Fruit fly (Drosophila melanogaster) whole organism, embryonic: ENCODE measurements around the gene Patj.
A peak's percentile ranks its signal among the peaks of the same experiment; 100 is the strongest.

ENCODE experiments used
- ATbp ChIP-seq: fragments of 200-800 bp; sonication (Bioruptor generic); optimal IDR thresholded peaks from 2 replicates; lab custom pipeline; 2017; ENCODE audit warnings: missing biosample characterization, mild to moderate bottlenecking, missing genetic modification characterization, missing genetic modification reagents
- Atf-2 ChIP-seq: fragments of 200-800 bp; sonication (Bioruptor generic); optimal IDR thresholded peaks from 2 replicates; lab custom pipeline; 2016; ENCODE audit warnings: missing biosample characterization, missing genetic modification characterization
- Atf6 ChIP-seq: fragments of 200-800 bp; sonication (Bioruptor generic); IDR thresholded peaks from 2 replicates; pipeline ENCODE4 v1.3.6; 2022; ENCODE audit warnings: missing biosample characterization, missing genetic modification characterization
- Bteb2 ChIP-seq: fragments of 200-800 bp; sonication (Bioruptor generic); optimal IDR thresholded peaks from 2 replicates; lab custom pipeline; 2016; ENCODE audit warnings: missing biosample characterization, missing genetic modification characterization
- C15 ChIP-seq: fragments of 200-800 bp; sonication (Bioruptor generic); IDR thresholded peaks from 3 replicates; pipeline ENCODE4 v1.3.6; 2022; ENCODE audit warnings: missing biosample characterization, missing genetic modification characterization
- CG10147 ChIP-seq: fragments of 200-800 bp; sonication (Bioruptor generic); optimal IDR thresholded peaks from 2 replicates; lab custom pipeline; 2019; ENCODE audit warnings: missing biosample characterization, mild to moderate bottlenecking, missing genetic modification characterization, moderate library complexity
- CG11247 ChIP-seq: fragments of 200-800 bp; sonication (Bioruptor generic); IDR thresholded peaks from 2 replicates; pipeline ENCODE4 v1.3.6; 2022; ENCODE audit warnings: missing biosample characterization, missing genetic modification characterization
- CG15514 ChIP-seq: fragments of 200-800 bp; sonication (Bioruptor generic); optimal IDR thresholded peaks from 3 replicates; lab custom pipeline; 2017; ENCODE audit warnings: missing biosample characterization, missing genetic modification characterization, mild to moderate bottlenecking, moderate library complexity, missing genetic modification reagents
- CG1603 ChIP-seq: fragments of 200-800 bp; sonication (Bioruptor generic); optimal IDR thresholded peaks from 2 replicates; lab custom pipeline; 2019; ENCODE audit warnings: missing biosample characterization, mild to moderate bottlenecking, missing genetic modification characterization, moderate library complexity
- CG17328 ChIP-seq: fragments of 200-800 bp; sonication (Bioruptor generic); IDR thresholded peaks from 2 replicates; pipeline ENCODE4 v1.3.6; 2022; ENCODE audit warnings: missing biosample characterization, missing genetic modification characterization
- CG17612 ChIP-seq: fragments of 200-800 bp; sonication (Bioruptor generic); IDR thresholded peaks from 2 replicates; pipeline ENCODE4 v1.3.6; 2022; ENCODE audit warnings: missing biosample characterization, missing genetic modification characterization
- CG2889 ChIP-seq: fragments of 200-800 bp; sonication (Bioruptor generic); IDR thresholded peaks from 3 replicates; pipeline ENCODE4 v1.3.6; 2022; ENCODE audit warnings: missing biosample characterization, missing genetic modification characterization
- CG8359 ChIP-seq: fragments of 200-800 bp; sonication (Bioruptor generic); optimal IDR thresholded peaks from 2 replicates; lab custom pipeline; 2017; ENCODE audit warnings: missing biosample characterization, mild to moderate bottlenecking, missing genetic modification characterization, borderline replicate concordance
- CoRest ChIP-seq: fragments of 200-800 bp; sonication (Bioruptor generic); optimal IDR thresholded peaks from 3 replicates; lab custom pipeline; 2018; ENCODE audit warnings: missing biosample characterization, mild to moderate bottlenecking, missing genetic modification characterization, moderate library complexity
- Dbx ChIP-seq: fragments of 200-800 bp; sonication (Bioruptor generic); IDR thresholded peaks from 3 replicates; pipeline ENCODE4 v1.3.6; 2022; ENCODE audit warnings: missing biosample characterization, missing genetic modification characterization
- Dip2 ChIP-seq: fragments of 200-800 bp; sonication (Bioruptor generic); IDR thresholded peaks from 2 replicates; pipeline ENCODE4 v1.3.6; 2022; ENCODE audit warnings: missing biosample characterization, missing genetic modification characterization
- Dip3 ChIP-seq: fragments of 200-800 bp; sonication (Bioruptor generic); optimal IDR thresholded peaks from 3 replicates; lab custom pipeline; 2016; ENCODE audit warnings: missing biosample characterization, missing genetic modification characterization
- Hand ChIP-seq: fragments of 200-800 bp; sonication (Bioruptor generic); optimal IDR thresholded peaks from 2 replicates; lab custom pipeline; 2017; ENCODE audit warnings: mild to moderate bottlenecking, missing biosample characterization, missing genetic modification reagents, missing genetic modification characterization
- Hr39 ChIP-seq: fragments of >200 bp; optimal IDR thresholded peaks from 2 replicates; lab custom pipeline; 2017
- Hr78 ChIP-seq, 2 experiments: fragments of 200-800 bp in 1 of 2; fragments of >200 bp in 1 of 2; sonication (Bioruptor generic) in 1 of 2; optimal IDR thresholded peaks; 2 replicates each; lab custom pipeline; 2017 to 2019; ENCODE audit warnings: missing biosample characterization in 2 of 2, missing genetic modification characterization in 2 of 2, mild to moderate bottlenecking in 1 of 2, moderate library complexity in 1 of 2
- MTF-1 ChIP-seq: fragments of 200-800 bp; sonication (Bioruptor generic); optimal IDR thresholded peaks from 2 replicates; lab custom pipeline; 2018; ENCODE audit warnings: missing biosample characterization, mild to moderate bottlenecking, missing genetic modification characterization, borderline replicate concordance
- Ravus ChIP-seq: fragments of 200-800 bp; sonication (Bioruptor generic); IDR thresholded peaks from 2 replicates; pipeline ENCODE4 v1.3.6; 2022; ENCODE audit warnings: missing biosample characterization, missing genetic modification characterization
- Sox102F ChIP-seq: fragments of 200-800 bp; sonication (Bioruptor generic); optimal IDR thresholded peaks from 2 replicates; lab custom pipeline; 2018; ENCODE audit warnings: missing biosample characterization, mild to moderate bottlenecking, missing genetic modification characterization, moderate library complexity
- Taf1 ChIP-seq: fragments of 200-800 bp; sonication (Bioruptor generic); IDR thresholded peaks from 2 replicates; pipeline ENCODE4 v1.3.6; 2022; ENCODE audit warnings: missing biosample characterization, missing genetic modification characterization
- ab ChIP-seq: fragments of 200-800 bp; sonication (Bioruptor generic); optimal IDR thresholded peaks from 2 replicates; lab custom pipeline; 2016; ENCODE audit warnings: missing biosample characterization, missing genetic modification characterization
- ara ChIP-seq: fragments of 200-800 bp; sonication (Bioruptor generic); IDR thresholded peaks from 2 replicates; pipeline ENCODE4 v1.3.6; 2022; ENCODE audit warnings: missing biosample characterization, missing genetic modification characterization
- cas ChIP-seq: fragments of 200-800 bp; sonication (Bioruptor generic); IDR thresholded peaks from 2 replicates; pipeline ENCODE4 v1.3.6; 2022; ENCODE audit warnings: missing biosample characterization, missing genetic modification characterization
- dimm ChIP-seq: fragments of 200-800 bp; sonication (Bioruptor generic); IDR thresholded peaks from 2 replicates; pipeline ENCODE4 v1.3.6; 2022; ENCODE audit warnings: missing biosample characterization, missing genetic modification characterization
- en ChIP-seq: fragments of 200-800 bp; sonication (Bioruptor generic); optimal IDR thresholded peaks from 2 replicates; lab custom pipeline; 2016; ENCODE audit warnings: missing biosample characterization, missing genetic modification characterization
- fd102C ChIP-seq: fragments of 200-800 bp; sonication (Bioruptor generic); optimal IDR thresholded peaks from 2 replicates; lab custom pipeline; 2018; ENCODE audit warnings: missing biosample characterization, mild to moderate bottlenecking, missing genetic modification characterization, moderate library complexity
- ham ChIP-seq: fragments of 200-800 bp; sonication (Bioruptor generic); IDR thresholded peaks from 2 replicates; pipeline ENCODE4 v1.3.6; 2022; ENCODE audit warnings: missing biosample characterization, missing genetic modification characterization
- jumu ChIP-seq: fragments of 200-800 bp; sonication (Bioruptor generic); optimal IDR thresholded peaks from 3 replicates; lab custom pipeline; 2016; ENCODE audit warnings: missing biosample characterization, missing genetic modification characterization
- lmd ChIP-seq: fragments of 200-800 bp; sonication (Bioruptor generic); IDR thresholded peaks from 2 replicates; pipeline ENCODE4 v1.3.6; 2022; ENCODE audit warnings: missing biosample characterization, missing genetic modification characterization
- luna ChIP-seq: fragments of 200-800 bp; sonication (Bioruptor generic); optimal IDR thresholded peaks from 2 replicates; lab custom pipeline; 2016; ENCODE audit warnings: missing biosample characterization, missing genetic modification characterization
- mam ChIP-seq: fragments of 200-800 bp; sonication (Bioruptor generic); optimal IDR thresholded peaks from 3 replicates; lab custom pipeline; 2016; ENCODE audit warnings: missing biosample characterization, missing genetic modification characterization
- nom ChIP-seq: fragments of 200-800 bp; sonication (Bioruptor generic); optimal IDR thresholded peaks from 2 replicates; lab custom pipeline; 2017; ENCODE audit warnings: missing biosample characterization, missing genetic modification characterization, mild to moderate bottlenecking, moderate library complexity, missing genetic modification reagents
- p53 ChIP-seq: fragments of 200-800 bp; sonication (Bioruptor generic); optimal IDR thresholded peaks from 2 replicates; lab custom pipeline; 2016; ENCODE audit warnings: missing biosample characterization, missing genetic modification characterization
- pfk ChIP-seq: fragments of 200-800 bp; sonication (Bioruptor generic); optimal IDR thresholded peaks from 2 replicates; lab custom pipeline; 2018; ENCODE audit warnings: missing biosample characterization, mild to moderate bottlenecking, missing genetic modification characterization, moderate library complexity
- schlank ChIP-seq: fragments of 200-800 bp; sonication (Bioruptor generic); optimal IDR thresholded peaks from 2 replicates; lab custom pipeline; 2018; ENCODE audit warnings: missing biosample characterization, mild to moderate bottlenecking, missing genetic modification characterization
- sisA ChIP-seq: fragments of 200-800 bp; sonication (Bioruptor generic); IDR thresholded peaks from 2 replicates; pipeline ENCODE4 v1.3.6; 2022; ENCODE audit warnings: missing biosample characterization, missing genetic modification characterization
- sqz ChIP-seq: fragments of 200-800 bp; sonication (Bioruptor generic); optimal IDR thresholded peaks from 3 replicates; lab custom pipeline; 2018; ENCODE audit warnings: missing biosample characterization, mild to moderate bottlenecking, missing genetic modification characterization
- ssp ChIP-seq: fragments of 200-800 bp; sonication (Bioruptor generic); IDR thresholded peaks from 2 replicates; pipeline ENCODE4 v1.3.6; 2022; ENCODE audit warnings: missing biosample characterization, missing genetic modification characterization
- stc ChIP-seq: fragments of 200-800 bp; sonication (Bioruptor generic); IDR thresholded peaks from 2 replicates; pipeline ENCODE4 v1.3.6; 2022; ENCODE audit warnings: missing biosample characterization, missing genetic modification characterization
- sug ChIP-seq: fragments of 200-800 bp; optimal IDR thresholded peaks from 2 replicates; lab custom pipeline; 2019; ENCODE audit warnings: missing biosample characterization, mild to moderate bottlenecking, missing genetic modification characterization, moderate library complexity
- tx ChIP-seq: fragments of 200-800 bp; sonication (Bioruptor generic); optimal IDR thresholded peaks from 2 replicates; lab custom pipeline; 2016; ENCODE audit warnings: missing biosample characterization, missing genetic modification characterization
- usp ChIP-seq: fragments of >200 bp; optimal IDR thresholded peaks from 2 replicates; lab custom pipeline; 2017; ENCODE audit warnings: missing biosample characterization, missing genetic modification characterization
- vfl ChIP-seq: fragments of 200-800 bp; sonication (Bioruptor generic); optimal IDR thresholded peaks from 2 replicates; lab custom pipeline; 2016; ENCODE audit warnings: missing biosample characterization, missing genetic modification characterization
- vvl ChIP-seq: fragments of 200-800 bp; sonication (Bioruptor generic); IDR thresholded peaks from 2 replicates; pipeline ENCODE4 v1.3.6; 2022; ENCODE audit warnings: missing biosample characterization, missing genetic modification characterization
- wor ChIP-seq: fragments of 200-800 bp; sonication (Bioruptor generic); IDR thresholded peaks from 2 replicates; pipeline ENCODE4 v1.3.6; 2022; ENCODE audit warnings: missing biosample characterization, missing genetic modification characterization
- zen ChIP-seq: fragments of 200-800 bp; sonication (Bioruptor generic); optimal IDR thresholded peaks from 3 replicates; lab custom pipeline; 2018; ENCODE audit warnings: missing biosample characterization, mild to moderate bottlenecking, missing genetic modification characterization, moderate library complexity

The Patj gene

dm6 chr3L:1774713-1775648 lies 23.6 kb upstream of the Patj start, which contains the start of the genes CG13933 and PolD2 (continued):
- TF ChIP-seq MTF-1 (GFP tag; lab: Kevin White, UChicago) (peak; percentile 72), schlank (tag; lab: Kevin White, UChicago) (peak; percentile 83), vfl (GFP tag; lab: Kevin White, UChicago) (peak; percentile 67), pfk (GFP tag; lab: Kevin White, UChicago) (no peak), wor (GFP tag; lab: Robert Waterston, UW) (peak; percentile 98), CG17612 (GFP tag; lab: Robert Waterston, UW) (peak; percentile 95), Atf6 (GFP tag; lab: Robert Waterston, UW) (peak; percentile 97), Hr39 (lab: Kevin White, UChicago) (no peak), sqz (GFP tag; lab: Kevin White, UChicago) (no peak), Ravus (GFP tag; lab: Robert Waterston, UW) (peak; percentile 92), fd102C (GFP tag; lab: Kevin White, UChicago) (peak; percentile 52), sisA (peak; percentile 99), stc (GFP tag; lab: Robert Waterston, UW) (peak; percentile 99), p53 (peak; percentile 24), ab (peak; percentile 75), en (GFP tag; lab: Kevin White, UChicago) (peak; percentile 26), Dip3 (GFP tag; lab: Kevin White, UChicago) (peak; percentile 77), nom (GFP tag; lab: Kevin White, UChicago) (no peak), Bteb2 (GFP tag; lab: Kevin White, UChicago) (peak; percentile 73), ham (GFP tag; lab: Robert Waterston, UW) (peak; percentile 89), ssp (GFP tag; lab: Robert Waterston, UW) (peak; percentile 88), Taf1 (GFP tag; lab: Robert Waterston, UW) (peak; percentile 94), mam (GFP tag; lab: Kevin White, UChicago) (peak; percentile 71), zen (tag; lab: Kevin White, UChicago) (peak; percentile 87), Sox102F (GFP tag; lab: Kevin White, UChicago) (peak; percentile 99), Dip2 (no peak), cas (GFP tag; lab: Robert Waterston, UW) (peak; percentile 90), Dbx (GFP tag; lab: Robert Waterston, UW) (peak; percentile 93), CG17328 (peak; percentile 99), luna (no peak), C15 (GFP tag; lab: Robert Waterston, UW) (peak; percentile 81; the same call in 1 of the 3 replicates), Hr78 (GFP tag; optimal IDR thresholded peaks at IDR 0.05; lab: Kevin White, UChicago) (no peak), sug (tag; lab: Kevin White, UChicago) (peak; percentile 95), CoRest (tag; lab: Kevin White, UChicago) (peak; percentile 99), usp (GFP tag; lab: Kevin White, UChicago) (no peak), CG2889 (GFP tag; lab: Robert Waterston, UW) (peak; percentile 97), Atf-2 (peak; percentile 84), CG15514 (peak; percentile 73), CG8359 (GFP tag; lab: Kevin White, UChicago) (peak; percentile 64), ATbp (GFP tag; lab: Kevin White, UChicago) (no peak), lmd (peak; percentile 88), jumu (GFP tag; lab: Kevin White, UChicago) (peak; percentile 66), dimm (peak; percentile 95), ara (GFP tag; lab: Robert Waterston, UW) (peak; percentile 97), CG11247 (GFP tag; lab: Robert Waterston, UW) (peak; percentile 90), CG10147 (GFP tag; lab: Kevin White, UChicago) (peak; percentile 74), Hand (peak; percentile 97), CG1603 (tag; lab: Kevin White, UChicago) (no peak), tx (GFP tag; lab: Kevin White, UChicago) (peak; percentile 83), vvl (peak; percentile 95)
